Worm (Caenorhabditis elegans) whole organism, mixed stage, embryonic: ENCODE data around the gene gfat-1.

Source experiments
- blmp-1 ChIP-seq: fragments of 150-350 bp; optimal IDR thresholded peaks from 2 replicates; lab custom pipeline; 2014; ENCODE audit warnings: missing biosample characterization, missing genetic modification characterization
- ceh-39 ChIP-seq: fragments of 150-350 bp; optimal IDR thresholded peaks from 2 replicates; lab custom pipeline; 2014; ENCODE audit warnings: missing biosample characterization, missing genetic modification characterization
- lin-32 ChIP-seq: fragments of 200-800 bp; sonication (Bioruptor generic); optimal IDR thresholded peaks from 2 replicates; lab custom pipeline; 2018; ENCODE audit warnings: mild to moderate bottlenecking, missing genetic modification characterization, missing compliant biosample characterization
- lsy-2 ChIP-seq: fragments of 150-350 bp; optimal IDR thresholded peaks from 2 replicates; lab custom pipeline; 2014; ENCODE audit warnings: missing biosample characterization, missing genetic modification characterization
- mep-1 ChIP-seq: fragments of 150-350 bp; optimal IDR thresholded peaks from 2 replicates; lab custom pipeline; 2017; ENCODE audit warnings: missing biosample characterization, missing genetic modification reagents, missing genetic modification characterization, inconsistent platforms
- nhr-12 ChIP-seq: fragments of 150-350 bp; optimal IDR thresholded peaks from 2 replicates; lab custom pipeline; 2014; ENCODE audit warnings: missing biosample characterization, missing genetic modification characterization
- nhr-237 ChIP-seq: fragments of 150-350 bp; optimal IDR thresholded peaks from 2 replicates; lab custom pipeline; 2014; ENCODE audit warnings: missing biosample characterization, missing genetic modification characterization
- pha-4 ChIP-seq: fragments of 150-350 bp; optimal IDR thresholded peaks from 2 replicates; lab custom pipeline; 2018; ENCODE audit warnings: missing biosample characterization, missing genetic modification reagents, missing genetic modification characterization
- snpc-4 ChIP-seq: fragments of 150-350 bp; optimal IDR thresholded peaks from 2 replicates; lab custom pipeline; 2014; ENCODE audit warnings: missing biosample characterization, missing genetic modification characterization
- unc-120 ChIP-seq: sonication (generic microtip); optimal IDR thresholded peaks from 2 replicates; lab custom pipeline; 2017; ENCODE audit warnings: missing genetic modification characterization, missing compliant biosample characterization; ENCODE audit not compliant: poor library complexity, severe bottlenecking
- unc-39 ChIP-seq: fragments of 150-350 bp; optimal IDR thresholded peaks from 2 replicates; lab custom pipeline; 2014; ENCODE audit warnings: missing biosample characterization, missing genetic modification characterization

ce11 chrII:11556338-11556737 is 38.9 kb downstream of the gfat-1 start, which contains the start of gene F54D5.17:
- no peak for TF ChIP-seq snpc-4
- TF ChIP-seq pha-4 (tag; lab: Kevin White, UChicago): no peak
- no peak for TF ChIP-seq nhr-12
- TF ChIP-seq mep-1: no peak
- TF ChIP-seq nhr-237 (tag; lab: Kevin White, UChicago): no peak
- TF ChIP-seq blmp-1: no peak
- no peak for TF ChIP-seq lsy-2 (tag; lab: Kevin White, UChicago)
- TF ChIP-seq lin-32 (GFP tag; lab: Kevin White, UChicago): no peak
- TF ChIP-seq ceh-39 (tag; lab: Kevin White, UChicago): no peak
- TF ChIP-seq unc-39 (tag; lab: Kevin White, UChicago): no peak
- TF ChIP-seq unc-120 (tag; lab: Kevin White, UChicago): no peak
